Worm (Caenorhabditis elegans): Measurements from ENCODE around the gene ZK899.2.

Gene ZK899.2

DNA sequence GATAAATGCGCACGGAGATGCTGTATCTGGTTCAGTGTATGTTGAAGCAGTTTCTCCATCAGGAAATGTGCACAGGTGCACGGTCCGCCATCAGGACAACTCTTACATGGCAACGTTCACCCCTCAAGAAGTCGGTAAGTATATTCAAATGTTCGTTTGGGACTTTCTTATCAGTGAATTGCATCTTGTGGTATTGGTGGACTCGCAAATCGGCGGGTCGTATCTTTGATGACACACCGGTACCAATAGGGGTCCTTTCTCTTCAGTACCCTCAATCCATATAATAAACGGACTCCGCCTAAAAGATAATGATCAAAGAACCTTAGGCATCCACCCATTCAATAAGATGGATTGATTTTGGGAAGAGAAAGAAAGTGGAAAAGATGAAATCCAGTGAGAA lies 45.9 kb downstream of the ZK899.2 start:
- peak; percentile 28 for TF ChIP-seq lin-14 (GFP tag; optimal IDR thresholded peaks at IDR 0.05)
- peak; percentile 39 for TF ChIP-seq nhr-85 (tag)
- TF ChIP-seq zip-4 (GFP tag; optimal IDR thresholded peaks at IDR 0.05): no peak
- peak; percentile 31 for TF ChIP-seq blmp-1 (tag; optimal IDR thresholded peaks at IDR 0.05)

DNA sequence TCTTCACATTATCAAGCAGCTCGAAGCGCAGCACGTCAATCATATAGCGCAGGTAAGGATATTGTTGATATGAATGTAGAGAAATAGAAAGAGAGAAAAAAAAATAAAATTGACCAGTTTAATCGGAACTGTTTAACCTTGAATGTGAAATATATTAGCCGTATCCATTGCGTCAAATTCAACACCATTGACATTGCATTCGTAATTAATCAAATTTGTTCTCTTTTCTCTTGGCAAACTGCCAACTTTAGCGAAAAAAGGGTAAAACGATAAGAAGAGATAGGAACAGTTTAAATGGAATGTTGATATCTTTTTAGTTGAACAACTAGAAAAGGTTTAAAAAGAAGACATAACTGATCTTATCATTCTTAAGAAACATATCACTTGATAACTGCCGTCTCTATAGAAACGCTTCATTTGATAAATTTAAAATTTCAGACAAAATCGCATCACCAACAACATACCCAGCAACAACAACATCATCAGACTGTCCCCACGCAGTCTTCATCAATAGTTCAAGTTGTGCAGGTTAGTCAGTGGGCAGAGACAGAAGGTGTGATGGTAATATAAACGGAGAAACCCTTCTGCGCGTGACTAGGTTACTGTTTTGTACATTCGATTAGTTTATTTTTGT lies 48.1 kb downstream of the ZK899.2 start:
- peak; percentile 48; the same call in 1 of the 2 replicates for TF ChIP-seq grh-1 (GFP tag; IDR thresholded peaks at IDR 0.05)
- peak; percentile 68 for TF ChIP-seq lin-14 (GFP tag; optimal IDR thresholded peaks at IDR 0.05)
- peak; percentile 1 for TF ChIP-seq nhr-20 (tag; optimal IDR thresholded peaks at IDR 0.05)
- no peak for TF ChIP-seq ceh-82 (tag; optimal IDR thresholded peaks at IDR 0.05)
- TF ChIP-seq pqm-1 (tag; optimal IDR thresholded peaks at IDR 0.05): no peak
- no peak for TF ChIP-seq unc-86 (tag; optimal IDR thresholded peaks at IDR 0.05)
- TF ChIP-seq efl-1 (optimal IDR thresholded peaks at IDR 0.05): no peak
- no peak for TF ChIP-seq efl-1 (GFP tag; optimal IDR thresholded peaks at IDR 0.05 in 1 of 2)
- TF ChIP-seq ceh-90 (tag; optimal IDR thresholded peaks at IDR 0.05): no peak
- peak in 5 of 6 experiments; percentile 40 to 82 (median 52) for TF ChIP-seq elt-3 (tag; optimal IDR thresholded peaks at IDR 0.05)
- peak in 1 of 2 experiments; percentile 46 for TF ChIP-seq lin-35 (GFP tag; optimal IDR thresholded peaks at IDR 0.05)
- TF ChIP-seq nhr-19 (GFP tag; conservative IDR thresholded peaks at IDR 0.05): 0 out of 2 replicates have a peak, but pooled peaks have one; percentile 12
- no peak for TF ChIP-seq sptf-1 (tag; optimal IDR thresholded peaks at IDR 0.05)
- TF ChIP-seq irx-1 (tag; optimal IDR thresholded peaks at IDR 0.05): peak; percentile 55
- peak; percentile 93 for TF ChIP-seq nhr-85 (tag)
- no peak for TF ChIP-seq nhr-28 (tag; optimal IDR thresholded peaks at IDR 0.05)
- peak; percentile 35 for TF ChIP-seq snu-23 (GFP tag; optimal IDR thresholded peaks at IDR 0.05)
- TF ChIP-seq blmp-1 (tag; optimal IDR thresholded peaks at IDR 0.05): peak; percentile 67
- TF ChIP-seq nhr-71 (tag; optimal IDR thresholded peaks at IDR 0.05): peak; percentile 37
- TF ChIP-seq lsy-2 (tag; optimal IDR thresholded peaks at IDR 0.05): peak; percentile 14 to 20
- TF ChIP-seq fkh-8 (tag; optimal IDR thresholded peaks at IDR 0.05): no peak
- TF ChIP-seq nhr-90 (tag; optimal IDR thresholded peaks at IDR 0.05; ENCODE audit: poor library complexity): peak; percentile 57
- peak; percentile 37 for TF ChIP-seq mep-1 (tag; optimal IDR thresholded peaks at IDR 0.05)

DNA sequence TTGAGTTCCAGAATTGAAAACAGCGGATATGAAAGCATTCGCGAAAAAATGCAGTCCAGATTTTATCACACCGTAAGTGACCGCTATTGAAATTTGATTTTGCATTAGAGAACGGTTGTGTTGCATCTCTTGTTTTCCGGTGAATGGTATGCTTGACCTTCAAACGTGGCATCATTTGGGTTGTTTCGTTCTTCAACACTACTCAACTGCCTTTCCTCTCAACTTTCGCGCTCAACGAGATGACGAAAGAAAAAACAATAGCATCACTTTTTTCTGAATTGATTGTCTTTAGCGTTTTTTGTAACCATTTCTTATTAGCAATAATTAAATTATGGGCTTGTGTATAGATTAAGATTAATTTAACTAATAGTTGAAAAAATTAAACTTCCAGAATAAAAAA lies 49.3 kb downstream of the ZK899.2 start:
- TF ChIP-seq nhr-47 (tag; optimal IDR thresholded peaks at IDR 0.05) (no peak), nhr-85 (tag) (peak; percentile 75), hlh-4 (tag; optimal IDR thresholded peaks at IDR 0.05) (no peak), lin-14 (GFP tag; optimal IDR thresholded peaks at IDR 0.05) (peak; percentile 59), fkh-4 (tag; optimal IDR thresholded peaks at IDR 0.05; ENCODE audit: borderline replicate concordance) (no peak), ceh-8 (GFP tag; optimal IDR thresholded peaks at IDR 0.05) (no peak), blmp-1 (tag; optimal IDR thresholded peaks at IDR 0.05) (peak; percentile 40), mef-2 (tag; optimal IDR thresholded peaks at IDR 0.05) (no peak), aha-1 (tag; optimal IDR thresholded peaks at IDR 0.05) (no peak)

DNA sequence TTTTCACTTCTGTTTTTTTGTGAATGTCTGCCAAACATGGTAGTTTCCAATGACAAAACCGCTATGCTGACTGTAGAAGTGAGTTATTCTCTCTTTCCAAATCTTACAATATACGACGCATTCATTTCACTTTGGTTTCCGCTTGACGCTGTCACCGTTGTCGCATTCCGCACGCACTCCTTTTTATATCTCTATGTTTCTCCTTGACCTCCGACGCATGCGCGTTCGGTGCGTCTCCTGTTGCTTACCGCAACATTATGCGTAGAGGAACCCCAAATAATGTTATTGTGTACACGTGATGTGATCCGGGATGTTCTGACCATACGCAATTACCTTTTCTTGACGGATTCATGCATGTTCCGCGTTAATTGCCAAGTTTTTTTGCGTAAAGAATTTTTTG lies 49.8 kb downstream of the ZK899.2 start:
- TF ChIP-seq lir-3 (tag; optimal IDR thresholded peaks at IDR 0.05; ENCODE audit: poor library complexity): no peak
- peak; percentile 92 for TF ChIP-seq blmp-1 (tag; optimal IDR thresholded peaks at IDR 0.05)
- TF ChIP-seq C04F5.9 (tag; optimal IDR thresholded peaks at IDR 0.05): no peak
- TF ChIP-seq unc-62 (GFP tag; optimal IDR thresholded peaks at IDR 0.05): no peak
- peak in 1 of 6 experiments; percentile 48 for TF ChIP-seq elt-3 (tag; optimal IDR thresholded peaks at IDR 0.05)
- TF ChIP-seq C34B4.2 (tag; optimal IDR thresholded peaks at IDR 0.05): no peak

Measured in whole organism, L1 larva.